Worm (Caenorhabditis elegans): Measurements from ENCODE around the gene nmr-2.
A peak's percentile ranks its signal among the peaks of the same experiment; 100 is the strongest.

ce11 chrV:15002184-15002690 lies 9.2 kb downstream of the nmr-2 start, which contains the start of the genes fib-1 and mut-15:
- no peak for TF ChIP-seq unc-39 (tag; optimal IDR thresholded peaks at IDR 0.05)
- TF ChIP-seq pha-4 (tag; optimal IDR thresholded peaks at IDR 0.05) = peak; percentile 83
- peak; percentile 95 for TF ChIP-seq lsy-2 (tag; optimal IDR thresholded peaks at IDR 0.05)
- no peak for TF ChIP-seq snpc-4 (tag; optimal IDR thresholded peaks at IDR 0.05)
- TF ChIP-seq nhr-76 (tag; optimal IDR thresholded peaks at IDR 0.05) = no peak
- TF ChIP-seq blmp-1 (tag; optimal IDR thresholded peaks at IDR 0.05) = no peak
- TF ChIP-seq unc-62 (GFP tag; optimal IDR thresholded peaks at IDR 0.05) = peak; percentile 4

All from whole organism, mixed stage, embryonic.